Worm (Caenorhabditis elegans): Measurements from ENCODE around the gene F38B6.3.

Gene F38B6.3

DNA sequence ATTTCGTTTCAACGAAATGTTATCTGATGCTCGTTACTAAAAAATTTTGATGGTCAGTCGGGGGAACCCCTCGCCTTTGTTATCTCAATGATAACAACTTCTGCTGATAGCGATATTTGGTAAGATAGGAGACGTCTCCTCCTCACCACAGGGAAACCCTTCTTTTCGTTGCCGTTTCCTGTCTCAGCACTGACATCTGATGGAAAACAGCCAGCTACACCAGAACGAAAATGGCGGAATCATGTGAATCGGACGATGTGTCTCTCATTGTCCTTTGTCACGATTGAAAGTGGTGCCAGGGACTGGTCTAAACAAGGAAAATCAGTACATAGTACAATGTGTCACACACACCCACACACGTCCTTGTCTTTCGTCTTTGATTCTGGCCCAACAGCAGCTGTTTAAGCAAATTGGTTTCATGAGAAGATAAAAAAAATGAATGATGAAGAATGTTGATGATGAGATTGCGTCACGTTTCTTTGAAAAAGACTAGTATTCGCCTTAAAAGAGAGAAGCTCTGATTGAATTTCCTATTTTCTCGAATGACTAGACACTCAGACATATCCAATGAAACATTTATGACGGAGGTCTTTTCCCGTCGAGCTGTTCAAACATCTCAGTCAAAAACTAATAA is 43.0 kb downstream of the F38B6.3 start:
- TF ChIP-seq unc-42 (tag; optimal IDR thresholded peaks at IDR 0.05), result peak; percentile 63
- TF ChIP-seq pat-9 (tag; optimal IDR thresholded peaks at IDR 0.05), result no peak
- TF ChIP-seq dmd-4 (tag; optimal IDR thresholded peaks at IDR 0.05; ENCODE audit: borderline replicate concordance), result no peak
- peak; percentile 11 for TF ChIP-seq pqm-1 (tag; optimal IDR thresholded peaks at IDR 0.05)
- no peak for TF ChIP-seq nhr-11 (tag; optimal IDR thresholded peaks at IDR 0.05)
- TF ChIP-seq pag-3 (tag; optimal IDR thresholded peaks at IDR 0.05; ENCODE audit: borderline replicate concordance), result no peak
- no peak for TF ChIP-seq gmeb-2 (tag; optimal IDR thresholded peaks at IDR 0.05)
- peak; percentile 94 for TF ChIP-seq elt-2 (tag; optimal IDR thresholded peaks at IDR 0.05)
- TF ChIP-seq ama-1 (optimal IDR thresholded peaks at IDR 0.05), result no peak

DNA sequence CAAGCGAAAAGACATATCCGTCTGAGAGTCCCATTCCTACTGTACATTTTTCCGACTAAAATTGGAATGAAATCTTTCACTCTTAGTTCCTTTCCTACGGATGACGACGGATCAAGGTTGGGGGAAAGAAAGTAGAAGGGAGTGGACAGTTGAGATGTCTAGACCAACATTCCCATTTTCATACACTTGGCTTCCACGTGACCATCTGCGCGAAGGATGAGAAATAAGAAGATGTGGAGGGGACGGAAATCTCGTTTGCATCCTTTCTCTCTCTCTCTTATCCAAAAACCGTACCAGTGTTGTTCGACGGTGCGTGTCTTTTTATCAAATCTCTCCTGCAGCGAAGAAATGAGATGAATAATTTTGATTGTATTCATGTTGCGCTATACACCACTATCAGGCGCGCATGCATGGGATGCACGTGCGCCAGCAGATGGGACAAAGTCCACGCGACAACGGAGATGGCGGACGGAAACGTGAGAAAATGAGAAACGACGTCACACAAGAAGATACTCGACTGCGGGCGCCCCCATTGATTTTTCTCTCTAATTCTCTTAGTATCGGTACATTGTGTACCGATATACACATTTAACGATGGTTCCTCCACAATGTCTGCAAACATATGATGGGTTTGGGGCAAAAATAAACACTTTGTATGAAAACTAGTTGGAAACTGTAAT is 44.0 kb downstream of the F38B6.3 start:
- TF ChIP-seq sdc-2 (tag; optimal IDR thresholded peaks at IDR 0.05) (peak; percentile 3), hlh-8 (tag; optimal IDR thresholded peaks at IDR 0.05) (peak; percentile 57), tbx-7 (tag; optimal IDR thresholded peaks at IDR 0.05) (no peak), ceh-31 (tag; optimal IDR thresholded peaks at IDR 0.05) (peak; percentile 70), ceh-34 (tag; optimal IDR thresholded peaks at IDR 0.05) (peak; percentile 65), syd-9 (tag; optimal IDR thresholded peaks at IDR 0.05) (no peak), elt-4 (tag; optimal IDR thresholded peaks at IDR 0.05) (no peak), pag-3 (tag; optimal IDR thresholded peaks at IDR 0.05; ENCODE audit: borderline replicate concordance) (no peak), ceh-24 (tag; optimal IDR thresholded peaks at IDR 0.05) (no peak), pax-1 (tag; optimal IDR thresholded peaks at IDR 0.05) (no peak), ceh-14 (tag; optimal IDR thresholded peaks at IDR 0.05) (no peak), ceh-2 (tag; optimal IDR thresholded peaks at IDR 0.05) (no peak), hlh-30 (tag; optimal IDR thresholded peaks at IDR 0.05; ENCODE audit: insufficient read depth) (peak; percentile 74), madf-2 (tag; optimal IDR thresholded peaks at IDR 0.05) (no peak), K09A11.1 (tag; optimal IDR thresholded peaks at IDR 0.05; ENCODE audit: insufficient read depth) (peak; percentile 38), nhr-232 (tag; optimal IDR thresholded peaks at IDR 0.05) (no peak), fkh-10 (GFP tag; optimal IDR thresholded peaks at IDR 0.05) (no peak), hlh-13 (GFP tag; optimal IDR thresholded peaks at IDR 0.05) (no peak), T23F11.4 (GFP tag; optimal IDR thresholded peaks at IDR 0.05) (peak; percentile 41), pat-9 (tag; optimal IDR thresholded peaks at IDR 0.05) (no peak), pha-4 (tag; optimal IDR thresholded peaks at IDR 0.05) (no peak), ama-1 (optimal IDR thresholded peaks at IDR 0.05) (no peak), unc-42 (tag; optimal IDR thresholded peaks at IDR 0.05) (peak; percentile 69), sox-2 (GFP tag; IDR thresholded peaks at IDR 0.05) (no peak), unc-55 (GFP tag; optimal IDR thresholded peaks at IDR 0.05) (peak; percentile 90), sox-4 (tag; optimal IDR thresholded peaks at IDR 0.05) (peak; percentile 1), che-1 (tag; optimal IDR thresholded peaks at IDR 0.05) (no peak), pqm-1 (tag; optimal IDR thresholded peaks at IDR 0.05) (peak; percentile 50), odd-2 (tag; optimal IDR thresholded peaks at IDR 0.05) (no peak), npax-4 (tag; optimal IDR thresholded peaks at IDR 0.05) (no peak), ceh-30 (tag; optimal IDR thresholded peaks at IDR 0.05) (peak; percentile 2), ceh-48 (tag; optimal IDR thresholded peaks at IDR 0.05) (no peak), ceh-6 (GFP tag; optimal IDR thresholded peaks at IDR 0.05) (no peak), unc-86 (tag; optimal IDR thresholded peaks at IDR 0.05) (no peak), ceh-18 (tag; optimal IDR thresholded peaks at IDR 0.05) (peak; percentile 94), hlh-6 (tag; optimal IDR thresholded peaks at IDR 0.05) (no peak), ceh-22 (tag; optimal IDR thresholded peaks at IDR 0.05) (no peak), nfya-1 (tag; optimal IDR thresholded peaks at IDR 0.05) (peak; percentile 55), fax-1 (tag; optimal IDR thresholded peaks at IDR 0.05) (no peak), K02D7.2 (tag; optimal IDR thresholded peaks at IDR 0.05) (no peak), ahr-1 (tag; optimal IDR thresholded peaks at IDR 0.05) (no peak), Y22D7AL.16 (tag; optimal IDR thresholded peaks at IDR 0.05) (no peak), unc-3 (GFP tag; conservative IDR thresholded peaks at IDR 0.05) (no peak), unc-3 (tag; optimal IDR thresholded peaks at IDR 0.05) (no peak), hlh-15 (tag; optimal IDR thresholded peaks at IDR 0.05) (no peak)

Data from whole organism, late embryonic.